Worm (Caenorhabditis elegans) whole organism, L4/young adult: ENCODE results near the gene apa-2.

Experiments
- W03F9.2 ChIP-seq: fragments of 150-350 bp; optimal IDR thresholded peaks from 2 replicates; lab custom pipeline; 2014; ENCODE audit warnings: missing biosample characterization, missing genetic modification characterization
- dao-5 ChIP-seq: sonication (generic microtip); optimal IDR thresholded peaks from 2 replicates; lab custom pipeline; 2016; ENCODE audit warnings: missing genotype, missing genetic modification characterization, moderate library complexity, missing compliant biosample characterization
- him-1 ChIP-seq: sonication (generic microtip); optimal IDR thresholded peaks from 2 replicates; lab custom pipeline; 2016; ENCODE audit warnings: missing genotype, missing genetic modification reagents, missing genetic modification characterization, missing compliant biosample characterization

ce11 chrX:9311225-9311624 is 27.2 kb upstream of the apa-2 start, which contains the start of gene H29C22.1:
- TF ChIP-seq him-1 (tag; lab: Kevin White, UChicago) (no peak), W03F9.2 (no peak), dao-5 (tag; lab: Kevin White, UChicago) (no peak)
